Worm (Caenorhabditis elegans): ENCODE measurements around the gene H01G02.3.

ce11 chrIV:11792495-11792894 lies at the start of gene H01G02.3:
- TF ChIP-seq pha-4 (tag; optimal IDR thresholded peaks at IDR 0.05) (no peak), nhr-76 (tag; optimal IDR thresholded peaks at IDR 0.05) (no peak)
